Worm (Caenorhabditis elegans) whole organism, L1 larva: Measurements from ENCODE around the gene cand-1.

Source experiments
- C04F5.9 ChIP-seq: sonication (generic microtip); optimal IDR thresholded peaks from 2 replicates; lab custom pipeline; 2016; ENCODE audit warnings: missing genetic modification characterization, missing compliant biosample characterization
- aly-2 ChIP-seq: fragments of 150-350 bp; optimal IDR thresholded peaks from 2 replicates; lab custom pipeline; 2014; ENCODE audit warnings: missing biosample characterization, missing genetic modification characterization
- ceh-82 ChIP-seq, 3 experiments: fragments of 150-350 bp in 1 of 3; sonication (generic microtip) in 2 of 3; optimal IDR thresholded peaks; 2 replicates each; lab custom pipeline; 2014 to 2017; ENCODE audit warnings: missing biosample characterization in 3 of 3, missing genetic modification characterization in 3 of 3
- lin-35 ChIP-seq, 2 experiments: fragments of 150-350 bp; optimal IDR thresholded peaks; 2 replicates each; lab custom pipeline; 2014; ENCODE audit warnings: missing biosample characterization in 2 of 2, missing genetic modification characterization in 2 of 2, missing genetic modification reagents in 2 of 2
- unc-62 ChIP-seq: fragments of 150-350 bp; optimal IDR thresholded peaks from 2 replicates; lab custom pipeline; 2014; ENCODE audit warnings: missing biosample characterization, missing genetic modification reagents, missing genetic modification characterization

- TF ChIP-seq unc-62 (GFP tag; lab: Kevin White, UChicago) (no peak), ceh-82 (tag; optimal IDR thresholded peaks at IDR 0.05; lab: Kevin White, UChicago) (no peak), aly-2 (tag; lab: Kevin White, UChicago) (no peak), lin-35 (GFP tag; optimal IDR thresholded peaks at IDR 0.05; lab: Kevin White, UChicago) (peak in 1 of 2 experiments; percentile 43), C04F5.9 (tag; lab: Kevin White, UChicago) (no peak)
Measured at ce11 chrV:16814541-16815207, 12.0 kb downstream of the cand-1 start.
